Worm (Caenorhabditis elegans) whole organism, L4/young adult: ENCODE results near the gene T10C6.7.

Experiments used
- W03F9.2 ChIP-seq: fragments of 150-350 bp; optimal IDR thresholded peaks from 2 replicates; lab custom pipeline; 2014; ENCODE audit warnings: missing biosample characterization, missing genetic modification characterization
- him-1 ChIP-seq: sonication (generic microtip); optimal IDR thresholded peaks from 2 replicates; lab custom pipeline; 2016; ENCODE audit warnings: missing genotype, missing genetic modification reagents, missing genetic modification characterization, missing compliant biosample characterization

- TF ChIP-seq him-1 (tag; lab: Kevin White, UChicago), result no peak
- TF ChIP-seq W03F9.2 (tag; lab: Kevin White, UChicago), result no peak
Measured at ce11 chrV:16022600-16022999, 8.9 kb downstream of the T10C6.7 start.
